Worm (Caenorhabditis elegans): ENCODE measurements around the gene F43C11.3.

The F43C11.3 gene

DNA sequence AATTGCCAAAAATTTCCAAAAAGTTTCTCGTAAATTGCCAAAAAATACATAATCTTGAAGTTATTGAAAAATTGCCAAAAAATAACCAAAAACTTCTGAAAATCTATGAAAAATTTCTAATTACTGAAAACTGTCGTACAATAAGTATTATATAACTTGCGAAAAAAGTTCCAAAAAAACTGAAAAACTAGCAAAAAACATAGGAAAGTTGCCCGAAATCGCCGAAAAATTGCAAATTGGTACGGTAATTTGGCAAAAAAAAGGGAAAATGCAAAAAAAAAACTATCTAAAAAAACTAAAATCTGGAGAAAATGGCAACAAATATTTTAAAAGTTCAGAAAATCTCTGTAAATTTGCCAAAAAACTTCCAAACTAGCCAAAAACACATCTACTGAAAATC lies 11.6 kb upstream of the F43C11.3 start, which contains the start of gene enri-1:
enri-1 (minus strand) TSS at position 101 of the 400 bp plus-strand sequence.
- no peak for TF ChIP-seq hlh-11 (tag; optimal IDR thresholded peaks at IDR 0.05)
- TF ChIP-seq zfp-3 (GFP tag; conservative IDR thresholded peaks at IDR 0.05): no peak
- TF ChIP-seq sdz-12 (GFP tag; optimal IDR thresholded peaks at IDR 0.05): no peak
- no peak for TF ChIP-seq nhr-42 (GFP tag; IDR thresholded peaks at IDR 0.05)
- TF ChIP-seq unc-130 (GFP tag; optimal IDR thresholded peaks at IDR 0.05): no peak
- no peak for TF ChIP-seq D1046.2 (GFP tag; IDR thresholded peaks at IDR 0.05)
- no peak for TF ChIP-seq ctbp-1 (GFP tag; IDR thresholded peaks at IDR 0.05)
- no peak for TF ChIP-seq vab-7 (GFP tag; IDR thresholded peaks at IDR 0.05)
- TF ChIP-seq Y5F2A.4 (GFP tag; optimal IDR thresholded peaks at IDR 0.05): no peak
- no peak for TF ChIP-seq snpc-1.2 (GFP tag; IDR thresholded peaks at IDR 0.05)
- no peak for TF ChIP-seq ceh-82 (tag; optimal IDR thresholded peaks at IDR 0.05)
- no peak for TF ChIP-seq pqm-1 (tag; optimal IDR thresholded peaks at IDR 0.05)
- no peak for TF ChIP-seq unc-39 (tag; optimal IDR thresholded peaks at IDR 0.05)
- TF ChIP-seq ama-1 (optimal IDR thresholded peaks at IDR 0.05): no peak
- TF ChIP-seq nhr-10 (tag; optimal IDR thresholded peaks at IDR 0.05): no peak
- TF ChIP-seq R02D3.7 (tag; optimal IDR thresholded peaks at IDR 0.05): no peak

DNA sequence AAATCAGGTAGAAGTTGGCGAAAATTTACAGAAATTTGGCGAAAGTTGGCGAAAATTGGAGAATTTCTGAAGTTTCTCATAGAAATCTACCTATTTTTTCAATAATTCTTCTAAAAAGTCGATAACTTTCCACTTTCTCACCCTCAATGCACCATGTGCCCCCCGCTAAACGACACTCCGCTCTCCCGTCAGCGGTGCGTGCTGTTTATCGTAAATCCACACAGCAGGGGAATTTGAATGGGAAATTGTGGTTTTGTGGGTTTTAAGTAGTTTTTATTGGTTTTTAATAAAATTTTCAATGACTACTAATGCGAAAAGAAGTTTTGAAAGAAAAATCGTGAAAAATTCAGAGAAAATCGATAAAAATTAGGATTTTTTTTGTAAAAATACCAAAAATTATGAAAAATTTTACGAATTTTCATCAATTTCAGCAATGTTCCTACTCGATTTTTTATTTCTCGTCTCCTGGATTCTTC lies 11.1 kb upstream of the F43C11.3 start, which contains the start of gene F43C11.6:
F43C11.6 (plus strand) TSS at position 426 of the 476 bp plus-strand sequence.
- no peak for TF ChIP-seq spr-1 (tag; optimal IDR thresholded peaks at IDR 0.05)
- TF ChIP-seq tra-1 (GFP tag; IDR thresholded peaks at IDR 0.05): no peak
- no peak for TF ChIP-seq saeg-2 (GFP tag; IDR thresholded peaks at IDR 0.05)
- TF ChIP-seq pha-4 (GFP tag; IDR thresholded peaks at IDR 0.05): no peak
- no peak for TF ChIP-seq pha-4 (tag; optimal IDR thresholded peaks at IDR 0.05)
- peak; percentile 20 for TF ChIP-seq duxl-1 (tag; optimal IDR thresholded peaks at IDR 0.05; ENCODE audit: poor library complexity)
- TF ChIP-seq hlh-11 (tag; optimal IDR thresholded peaks at IDR 0.05): no peak
- no peak for TF ChIP-seq mxl-3 (GFP tag; optimal IDR thresholded peaks at IDR 0.05)
- TF ChIP-seq vab-7 (GFP tag; IDR thresholded peaks at IDR 0.05): no peak
- TF ChIP-seq hlh-30 (tag; optimal IDR thresholded peaks at IDR 0.05; ENCODE audit: insufficient read depth): peak; percentile 59
- TF ChIP-seq mdt-29 (GFP tag; IDR thresholded peaks at IDR 0.05): no peak
- TF ChIP-seq F26F4.8 (GFP tag; conservative IDR thresholded peaks at IDR 0.05): no peak
- TF ChIP-seq nhr-25 (tag; optimal IDR thresholded peaks at IDR 0.05; ENCODE audit: borderline replicate concordance, insufficient read depth): no peak
- no peak for TF ChIP-seq ceh-32 (tag; optimal IDR thresholded peaks at IDR 0.05; ENCODE audit: poor library complexity)
- TF ChIP-seq nhr-41 (GFP tag; IDR thresholded peaks at IDR 0.05): no peak
- no peak for TF ChIP-seq nhr-42 (GFP tag; IDR thresholded peaks at IDR 0.05)
- TF ChIP-seq ztf-11 (tag; optimal IDR thresholded peaks at IDR 0.05): no peak
- TF ChIP-seq ctbp-1 (GFP tag; IDR thresholded peaks at IDR 0.05): no peak
- TF ChIP-seq T20F7.1 (GFP tag; optimal IDR thresholded peaks at IDR 0.05): peak; percentile 94
- TF ChIP-seq nhr-77 (tag; optimal IDR thresholded peaks at IDR 0.05): peak; percentile 21
- TF ChIP-seq nhr-102 (tag; optimal IDR thresholded peaks at IDR 0.05): no peak
- TF ChIP-seq dpl-1 (GFP tag; optimal IDR thresholded peaks at IDR 0.05): peak; percentile 38
- TF ChIP-seq aha-1 (tag): peak; percentile 71
- no peak for TF ChIP-seq dmd-6 (GFP tag; IDR thresholded peaks at IDR 0.05)
- peak; percentile 67 for TF ChIP-seq R02D3.7 (tag; optimal IDR thresholded peaks at IDR 0.05)
- no peak for TF ChIP-seq mxl-2 (GFP tag; conservative IDR thresholded peaks at IDR 0.05)
- no peak for TF ChIP-seq Y75B8A.6 (GFP tag; IDR thresholded peaks at IDR 0.05)
- no peak for TF ChIP-seq tag-97 (GFP tag; IDR thresholded peaks at IDR 0.05)
- TF ChIP-seq nhr-111 (GFP tag; optimal IDR thresholded peaks at IDR 0.05): no peak
- TF ChIP-seq Y48G9A.11 (GFP tag; IDR thresholded peaks at IDR 0.05): peak; percentile 67
- TF ChIP-seq lin-15B (tag; optimal IDR thresholded peaks at IDR 0.05): no peak
- no peak for TF ChIP-seq zfp-2 (tag; optimal IDR thresholded peaks at IDR 0.05)
- TF ChIP-seq php-3 (GFP tag; IDR thresholded peaks at IDR 0.05): no peak

All from whole organism, L4 larva.